Fruit fly (Drosophila melanogaster) whole organism, embryonic: Measurements from ENCODE around the gene GILT3.

Experiments
- BtbVII ChIP-seq: fragments of 200-800 bp; sonication (Bioruptor generic); optimal IDR thresholded peaks from 3 replicates; lab custom pipeline; 2017; ENCODE audit warnings: missing biosample characterization, mild to moderate bottlenecking, missing genetic modification characterization
- Bteb2 ChIP-seq: fragments of 200-800 bp; sonication (Bioruptor generic); optimal IDR thresholded peaks from 2 replicates; lab custom pipeline; 2016; ENCODE audit warnings: missing biosample characterization, missing genetic modification characterization
- CG12071 ChIP-seq: fragments of 200-800 bp; sonication (Bioruptor generic); optimal IDR thresholded peaks from 3 replicates; lab custom pipeline; 2018; ENCODE audit warnings: missing biosample characterization, mild to moderate bottlenecking, missing genetic modification characterization
- CG12219 ChIP-seq: fragments of 200-800 bp; sonication (Bioruptor generic); optimal IDR thresholded peaks from 3 replicates; lab custom pipeline; 2018; ENCODE audit warnings: missing biosample characterization, mild to moderate bottlenecking, missing genetic modification characterization
- CG12659 ChIP-seq: fragments of 200-800 bp; sonication (Bioruptor generic); optimal IDR thresholded peaks from 3 replicates; lab custom pipeline; 2017; ENCODE audit warnings: mild to moderate bottlenecking, missing biosample characterization, missing genetic modification reagents, missing genetic modification characterization
- CG12744 ChIP-seq: fragments of 200-800 bp; sonication (Bioruptor generic); optimal IDR thresholded peaks from 2 replicates; lab custom pipeline; 2016; ENCODE audit warnings: missing biosample characterization, missing genetic modification characterization
- CG13296 ChIP-seq: fragments of 200-800 bp; sonication (Bioruptor generic); optimal IDR thresholded peaks from 3 replicates; lab custom pipeline; 2018; ENCODE audit warnings: missing biosample characterization, mild to moderate bottlenecking, missing genetic modification characterization
- CG13775 ChIP-seq: fragments of 200-800 bp; sonication (Bioruptor generic); optimal IDR thresholded peaks from 3 replicates; lab custom pipeline; 2017; ENCODE audit warnings: missing biosample characterization, mild to moderate bottlenecking, missing genetic modification characterization
- CG14441 ChIP-seq: fragments of 200-800 bp; sonication (Bioruptor generic); IDR thresholded peaks from 2 replicates; pipeline ENCODE4 v1.3.6; 2022; ENCODE audit warnings: missing biosample characterization, missing genetic modification characterization
- CG15514 ChIP-seq: fragments of 200-800 bp; sonication (Bioruptor generic); optimal IDR thresholded peaks from 3 replicates; lab custom pipeline; 2017; ENCODE audit warnings: missing biosample characterization, missing genetic modification characterization, mild to moderate bottlenecking, moderate library complexity, missing genetic modification reagents
- CG17612 ChIP-seq: fragments of 200-800 bp; sonication (Bioruptor generic); IDR thresholded peaks from 2 replicates; pipeline ENCODE4 v1.3.6; 2022; ENCODE audit warnings: missing biosample characterization, missing genetic modification characterization
- CG17802 ChIP-seq: fragments of 200-800 bp; sonication (Bioruptor generic); optimal IDR thresholded peaks from 2 replicates; lab custom pipeline; 2018; ENCODE audit warnings: missing biosample characterization, mild to moderate bottlenecking, missing genetic modification characterization, moderate library complexity
- CG2678 ChIP-seq: fragments of 200-800 bp; sonication (Bioruptor generic); optimal IDR thresholded peaks from 3 replicates; lab custom pipeline; 2019; ENCODE audit warnings: missing biosample characterization, mild to moderate bottlenecking, missing genetic modification characterization, moderate library complexity
- CG33213 ChIP-seq: fragments of 200-800 bp; sonication (Bioruptor generic); optimal IDR thresholded peaks from 3 replicates; lab custom pipeline; 2016; ENCODE audit warnings: missing biosample characterization, missing genetic modification characterization
- CG3407 ChIP-seq: fragments of 200-800 bp; sonication (Bioruptor generic); optimal IDR thresholded peaks from 2 replicates; lab custom pipeline; 2018; ENCODE audit warnings: missing biosample characterization, mild to moderate bottlenecking, missing genetic modification characterization
- CG3838 ChIP-seq: fragments of 200-800 bp; sonication (Bioruptor generic); optimal IDR thresholded peaks from 3 replicates; lab custom pipeline; 2016; ENCODE audit warnings: missing biosample characterization, missing genetic modification characterization
- CG8281 ChIP-seq: fragments of 200-800 bp; sonication (Bioruptor generic); optimal IDR thresholded peaks from 2 replicates; lab custom pipeline; 2018; ENCODE audit warnings: missing biosample characterization, mild to moderate bottlenecking, missing genetic modification characterization, moderate library complexity
- CG8765 ChIP-seq: fragments of 200-800 bp; sonication (Bioruptor generic); IDR thresholded peaks from 2 replicates; pipeline ENCODE4 v1.3.6; 2022; ENCODE audit warnings: missing biosample characterization, missing genetic modification characterization
- CG8924 ChIP-seq: fragments of 200-800 bp; optimal IDR thresholded peaks from 3 replicates; lab custom pipeline; 2019; ENCODE audit warnings: missing biosample characterization, mild to moderate bottlenecking, missing genetic modification characterization, moderate library complexity
- CG9215 ChIP-seq: fragments of 200-800 bp; sonication (Bioruptor generic); IDR thresholded peaks from 2 replicates; pipeline ENCODE4 v1.3.6; 2022; ENCODE audit warnings: missing biosample characterization, missing genetic modification characterization
- Chrac-16 ChIP-seq: fragments of 200-800 bp; sonication (Bioruptor generic); optimal IDR thresholded peaks from 3 replicates; lab custom pipeline; 2016; ENCODE audit warnings: missing biosample characterization, missing genetic modification characterization
- Ets65A ChIP-seq: fragments of 200-800 bp; sonication (Bioruptor generic); peaks from one replicate; lab custom pipeline; 2016; ENCODE audit warnings: missing biosample characterization, missing genetic modification characterization
- HmgD ChIP-seq: fragments of 200-800 bp; sonication (Bioruptor generic); optimal IDR thresholded peaks from 3 replicates; lab custom pipeline; 2016; ENCODE audit warnings: missing biosample characterization, missing genetic modification characterization
- Hmr ChIP-seq: fragments of 200-800 bp; sonication (Bioruptor generic); optimal IDR thresholded peaks from 3 replicates; lab custom pipeline; 2017; ENCODE audit warnings: mild to moderate bottlenecking, missing biosample characterization, missing genetic modification reagents, missing genetic modification characterization
- Hr51 ChIP-seq, 2 experiments: fragments of 200-800 bp; sonication (Bioruptor generic); optimal IDR thresholded peaks; 2 replicates in 1 of 2; 3 replicates in 1 of 2; lab custom pipeline; 2016 to 2018; ENCODE audit warnings: missing biosample characterization in 2 of 2, missing genetic modification characterization in 2 of 2, mild to moderate bottlenecking in 1 of 2, moderate library complexity in 1 of 2
- Hr78 ChIP-seq, 2 experiments: fragments of 200-800 bp in 1 of 2; fragments of >200 bp in 1 of 2; sonication (Bioruptor generic) in 1 of 2; optimal IDR thresholded peaks; 2 replicates each; lab custom pipeline; 2017 to 2019; ENCODE audit warnings: missing biosample characterization in 2 of 2, missing genetic modification characterization in 2 of 2, mild to moderate bottlenecking in 1 of 2, moderate library complexity in 1 of 2
- Lim3 ChIP-seq: fragments of 200-800 bp; sonication (Bioruptor generic); IDR thresholded peaks from 2 replicates; pipeline ENCODE4 v1.3.6; 2022; ENCODE audit warnings: missing biosample characterization, missing genetic modification characterization
- Rfx ChIP-seq: fragments of 200-800 bp; sonication (Bioruptor generic); IDR thresholded peaks from 2 replicates; pipeline ENCODE4 v1.3.6; 2022; ENCODE audit warnings: missing biosample characterization, missing genetic modification characterization
- Stat92E ChIP-seq, 3 experiments: fragments of >200 bp in 2 of 3; fragments of 200-800 bp in 1 of 3; sonication (Bioruptor generic) in 1 of 3; optimal IDR thresholded peaks; 2 replicates each; lab custom pipeline; 2017 to 2019; ENCODE audit warnings: missing biosample characterization in 3 of 3, missing genetic modification characterization in 3 of 3, mild to moderate bottlenecking in 1 of 3, moderate library complexity in 1 of 3
- Trl ChIP-seq, 3 experiments: fragments of >200 bp in 2 of 3; fragments of 200-800 bp in 1 of 3; sonication (Bioruptor generic) in 1 of 3; optimal IDR thresholded peaks; 2 replicates in 1 of 3; 3 replicates in 2 of 3; lab custom pipeline; 2016 to 2017; ENCODE audit warnings: missing biosample characterization in 1 of 3, missing genetic modification characterization in 1 of 3
- ab ChIP-seq: fragments of 200-800 bp; sonication (Bioruptor generic); optimal IDR thresholded peaks from 2 replicates; lab custom pipeline; 2016; ENCODE audit warnings: missing biosample characterization, missing genetic modification characterization
- cwo ChIP-seq: fragments of 200-800 bp; sonication (Bioruptor generic); optimal IDR thresholded peaks from 3 replicates; lab custom pipeline; 2017; ENCODE audit warnings: missing biosample characterization, missing genetic modification characterization, mild to moderate bottlenecking, moderate library complexity, missing genetic modification reagents
- esg ChIP-seq: fragments of 200-800 bp; sonication (Bioruptor generic); conservative IDR thresholded peaks from 2 replicates; pipeline ENCODE4 v1.3.6; 2022; ENCODE audit warnings: missing biosample characterization, missing genetic modification characterization
- exex ChIP-seq: fragments of 200-800 bp; sonication (Bioruptor generic); optimal IDR thresholded peaks from 4 replicates; lab custom pipeline; 2018; ENCODE audit warnings: missing biosample characterization, mild to moderate bottlenecking, missing genetic modification characterization, moderate library complexity
- fu2 ChIP-seq: fragments of 200-800 bp; sonication (Bioruptor generic); optimal IDR thresholded peaks from 2 replicates; lab custom pipeline; 2016; ENCODE audit warnings: missing biosample characterization, missing genetic modification characterization
- gce ChIP-seq: fragments of 200-800 bp; sonication (Bioruptor generic); IDR thresholded peaks from 3 replicates; pipeline ENCODE4 v1.3.6; 2022; ENCODE audit warnings: missing biosample characterization, missing genetic modification characterization
- gem ChIP-seq: fragments of 200-800 bp; sonication (Bioruptor generic); optimal IDR thresholded peaks from 2 replicates; lab custom pipeline; 2019; ENCODE audit warnings: missing biosample characterization, mild to moderate bottlenecking, missing genetic modification characterization, moderate library complexity
- gsb-n ChIP-seq: fragments of 200-800 bp; sonication (Bioruptor generic); optimal IDR thresholded peaks from 3 replicates; lab custom pipeline; 2018; ENCODE audit warnings: missing biosample characterization, mild to moderate bottlenecking, missing genetic modification characterization
- gt ChIP-seq: fragments of 200-800 bp; sonication (Bioruptor generic); IDR thresholded peaks from 2 replicates; pipeline ENCODE4 v1.3.6; 2022; ENCODE audit warnings: missing biosample characterization, missing genetic modification characterization
- jing ChIP-seq: fragments of 200-800 bp; sonication (Bioruptor generic); optimal IDR thresholded peaks from 2 replicates; lab custom pipeline; 2018; ENCODE audit warnings: missing biosample characterization, mild to moderate bottlenecking, missing genetic modification characterization
- kni ChIP-seq: fragments of 200-800 bp; sonication (Bioruptor generic); optimal IDR thresholded peaks from 3 replicates; lab custom pipeline; 2017; ENCODE audit warnings: mild to moderate bottlenecking, missing biosample characterization, missing genetic modification reagents, missing genetic modification characterization
- nau ChIP-seq: fragments of 200-800 bp; sonication (Bioruptor generic); optimal IDR thresholded peaks from 3 replicates; lab custom pipeline; 2017; ENCODE audit warnings: missing biosample characterization, mild to moderate bottlenecking, missing genetic modification characterization, missing genetic modification reagents
- nerfin-1 ChIP-seq: fragments of 200-800 bp; sonication (Bioruptor generic); optimal IDR thresholded peaks from 3 replicates; lab custom pipeline; 2019; ENCODE audit warnings: missing biosample characterization, mild to moderate bottlenecking, missing genetic modification characterization, moderate library complexity
- sima ChIP-seq: fragments of 200-800 bp; sonication (Bioruptor generic); optimal IDR thresholded peaks from 2 replicates; lab custom pipeline; 2016; ENCODE audit warnings: missing biosample characterization, missing genetic modification characterization
- sr ChIP-seq: fragments of 200-800 bp; sonication (Bioruptor generic); IDR thresholded peaks from 3 replicates; pipeline ENCODE4 v1.3.6; 2022; ENCODE audit warnings: missing biosample characterization, missing genetic modification characterization
- tup ChIP-seq: fragments of 200-800 bp; sonication (Bioruptor generic); optimal IDR thresholded peaks from 2 replicates; lab custom pipeline; 2016; ENCODE audit warnings: missing biosample characterization, mild to moderate bottlenecking, missing genetic modification characterization, moderate library complexity
- tx ChIP-seq: fragments of 200-800 bp; sonication (Bioruptor generic); optimal IDR thresholded peaks from 2 replicates; lab custom pipeline; 2016; ENCODE audit warnings: missing biosample characterization, missing genetic modification characterization
- wek ChIP-seq: fragments of 200-800 bp; sonication (Bioruptor generic); optimal IDR thresholded peaks from 3 replicates; lab custom pipeline; 2018; ENCODE audit warnings: missing biosample characterization, mild to moderate bottlenecking, missing genetic modification characterization, moderate library complexity
- z ChIP-seq: fragments of 200-800 bp; sonication (Bioruptor generic); IDR thresholded peaks from 3 replicates; pipeline ENCODE4 v1.3.6; 2022; ENCODE audit warnings: missing biosample characterization, missing genetic modification characterization

The GILT3 gene

dm6 chr3R:23725711-23726349 lies 48.7 kb downstream of the GILT3 start (continued):
- TF ChIP-seq CG12219 (GFP tag; lab: Kevin White, UChicago) (no peak), kni (GFP tag; lab: Kevin White, UChicago) (peak; percentile 49), nau (peak; percentile 40), CG12071 (peak; percentile 52), CG2678 (tag; lab: Kevin White, UChicago) (peak; percentile 46), CG9215 (GFP tag; lab: Robert Waterston, UW) (no peak), Lim3 (GFP tag; lab: Robert Waterston, UW) (no peak), Bteb2 (GFP tag; lab: Kevin White, UChicago) (no peak), CG3407 (peak; percentile 10), z (GFP tag; lab: Robert Waterston, UW) (no peak), cwo (GFP tag; lab: Kevin White, UChicago) (peak; percentile 49), sr (GFP tag; lab: Robert Waterston, UW) (no peak), Trl (optimal IDR thresholded peaks at IDR 0.05; lab: Kevin White, UChicago) (peak in 1 of 2 experiments; percentile 1), Trl (GFP tag; optimal IDR thresholded peaks at IDR 0.05; lab: Kevin White, UChicago) (no peak), CG17802 (tag; lab: Kevin White, UChicago) (no peak), CG17612 (GFP tag; lab: Robert Waterston, UW) (0 out of 2 replicates have a peak, but pooled peaks have one; percentile 7), CG15514 (GFP tag; lab: Kevin White, UChicago) (peak; percentile 40), wek (GFP tag; lab: Kevin White, UChicago) (peak; percentile 30), CG8281 (tag; lab: Kevin White, UChicago) (no peak), gem (tag; lab: Kevin White, UChicago) (no peak), fu2 (GFP tag; lab: Kevin White, UChicago) (no peak), Rfx (GFP tag; lab: Robert Waterston, UW) (0 out of 2 replicates have a peak, but pooled peaks have one; percentile 12), CG13296 (GFP tag; lab: Kevin White, UChicago) (peak; percentile 61), gce (no peak), Hmr (peak; percentile 53), jing (no peak), HmgD (no peak), CG8924 (tag; lab: Kevin White, UChicago) (no peak)
- TF ChIP-seq, all 482 proteins: peak for 88

- peak; percentile 83 for TF ChIP-seq BtbVII (GFP tag; lab: Kevin White, UChicago)
- TF ChIP-seq Stat92E (GFP tag; optimal IDR thresholded peaks at IDR 0.05; lab: Kevin White, UChicago), result no peak
- peak; percentile 76 for TF ChIP-seq Ets65A (GFP tag; lab: Kevin White, UChicago)
- no peak for TF ChIP-seq Hr78 (GFP tag; optimal IDR thresholded peaks at IDR 0.05; lab: Kevin White, UChicago)
- peak; percentile 4 for TF ChIP-seq gsb-n
- peak; percentile 56 for TF ChIP-seq Chrac-16
- TF ChIP-seq CG13775 (GFP tag; lab: Kevin White, UChicago), result peak; percentile 81
- peak; percentile 30 for TF ChIP-seq CG3838 (GFP tag; lab: Kevin White, UChicago)
- peak; percentile 40 for TF ChIP-seq tup (GFP tag; lab: Kevin White, UChicago)
- TF ChIP-seq esg (GFP tag; lab: Robert Waterston, UW), result peak; percentile 70
- peak; percentile 45 to 86 for TF ChIP-seq Hr51 (GFP tag; optimal IDR thresholded peaks at IDR 0.05; lab: Kevin White, UChicago)
- TF ChIP-seq CG33213, result peak; percentile 16
- TF ChIP-seq sima (GFP tag; lab: Kevin White, UChicago), result peak; percentile 22
- TF ChIP-seq nerfin-1 (tag; lab: Kevin White, UChicago), result no peak
- TF ChIP-seq gt (GFP tag; lab: Robert Waterston, UW), result no peak
- TF ChIP-seq tx (GFP tag; lab: Kevin White, UChicago), result peak; percentile 64
- no peak for TF ChIP-seq ab
- TF ChIP-seq CG12744 (GFP tag; lab: Kevin White, UChicago), result peak; percentile 53
- TF ChIP-seq CG14441, result peak; percentile 79
- TF ChIP-seq exex (tag; lab: Kevin White, UChicago), result peak; percentile 54
- no peak; the same call in 1 of the 2 replicates for TF ChIP-seq CG8765 (GFP tag; lab: Robert Waterston, UW)
- peak; percentile 86 for TF ChIP-seq CG12659 (GFP tag; lab: Kevin White, UChicago)
- TF ChIP-seq gce, result no peak
These were observed 49.6 kb downstream of the GILT3 start for dm6 chr3R:23726740-23727139.
